Fruit fly (Drosophila melanogaster) whole organism, embryonic: Measurements from ENCODE around the gene CycA.
A peak's percentile ranks its signal among the peaks of the same experiment; 100 is the strongest.

Experiments
- Atf6 ChIP-seq: fragments of 200-800 bp; sonication (Bioruptor generic); IDR thresholded peaks from 2 replicates; pipeline ENCODE4 v1.3.6; 2022; ENCODE audit warnings: missing biosample characterization, missing genetic modification characterization
- Blimp-1 ChIP-seq: fragments of 200-800 bp; sonication (Bioruptor generic); optimal IDR thresholded peaks from 3 replicates; lab custom pipeline; 2018; ENCODE audit warnings: missing biosample characterization, missing genetic modification characterization, mild to moderate bottlenecking, moderate library complexity, missing genetic modification reagents
- CG10274 ChIP-seq: fragments of 200-800 bp; sonication (Bioruptor generic); optimal IDR thresholded peaks from 3 replicates; lab custom pipeline; 2017; ENCODE audit warnings: missing biosample characterization, mild to moderate bottlenecking, missing genetic modification characterization
- CG10979 ChIP-seq: fragments of 200-800 bp; sonication (Bioruptor generic); optimal IDR thresholded peaks from 2 replicates; lab custom pipeline; 2018; ENCODE audit warnings: missing biosample characterization, mild to moderate bottlenecking, missing genetic modification characterization, moderate library complexity
- CG11695 ChIP-seq: fragments of 200-800 bp; sonication (Bioruptor generic); IDR thresholded peaks from 3 replicates; pipeline ENCODE4 v1.3.6; 2022; ENCODE audit warnings: missing biosample characterization, missing genetic modification characterization
- CG12744 ChIP-seq: fragments of 200-800 bp; sonication (Bioruptor generic); optimal IDR thresholded peaks from 2 replicates; lab custom pipeline; 2016; ENCODE audit warnings: missing biosample characterization, missing genetic modification characterization
- CG13287 ChIP-seq: fragments of 200-800 bp; sonication (Bioruptor generic); IDR thresholded peaks from 2 replicates; pipeline ENCODE4 v1.3.6; 2022; ENCODE audit warnings: missing biosample characterization, missing genetic modification characterization; ENCODE audit not compliant: partially characterized antibody
- CG14014 ChIP-seq: fragments of 200-800 bp; sonication (Bioruptor generic); IDR thresholded peaks from 2 replicates; pipeline ENCODE4 v1.3.6; 2022; ENCODE audit warnings: missing biosample characterization, missing genetic modification characterization
- CG1647 ChIP-seq: fragments of 200-800 bp; sonication (Bioruptor generic); optimal IDR thresholded peaks from 3 replicates; lab custom pipeline; 2016; ENCODE audit warnings: missing biosample characterization, missing genetic modification characterization
- CG17802 ChIP-seq: fragments of 200-800 bp; sonication (Bioruptor generic); optimal IDR thresholded peaks from 2 replicates; lab custom pipeline; 2018; ENCODE audit warnings: missing biosample characterization, mild to moderate bottlenecking, missing genetic modification characterization, moderate library complexity
- CG31388 ChIP-seq: fragments of 200-800 bp; sonication (Bioruptor generic); optimal IDR thresholded peaks from 2 replicates; lab custom pipeline; 2016; ENCODE audit warnings: missing biosample characterization, missing genetic modification characterization
- CG4707 ChIP-seq: fragments of 200-800 bp; sonication (Bioruptor generic); optimal IDR thresholded peaks from 2 replicates; lab custom pipeline; 2018; ENCODE audit warnings: missing biosample characterization, mild to moderate bottlenecking, missing genetic modification characterization, moderate library complexity
- CG6175 ChIP-seq: fragments of 200-800 bp; sonication (Bioruptor generic); IDR thresholded peaks from 3 replicates; pipeline ENCODE4 v1.3.6; 2022; ENCODE audit warnings: missing biosample characterization, missing genetic modification characterization
- CG6254 ChIP-seq: fragments of 200-800 bp; sonication (Bioruptor generic); optimal IDR thresholded peaks from 3 replicates; lab custom pipeline; 2017; ENCODE audit warnings: mild to moderate bottlenecking, missing biosample characterization, missing genetic modification reagents, missing genetic modification characterization
- CG7839 ChIP-seq: fragments of 200-800 bp; sonication (Bioruptor generic); optimal IDR thresholded peaks from 3 replicates; lab custom pipeline; 2018; ENCODE audit warnings: missing biosample characterization, mild to moderate bottlenecking, missing genetic modification characterization, moderate library complexity
- CG7987 ChIP-seq: fragments of 200-800 bp; sonication (Bioruptor generic); optimal IDR thresholded peaks from 2 replicates; lab custom pipeline; 2018; ENCODE audit warnings: missing biosample characterization, mild to moderate bottlenecking, missing genetic modification characterization, moderate library complexity
- CG8388 ChIP-seq: fragments of 200-800 bp; sonication (Bioruptor generic); optimal IDR thresholded peaks from 2 replicates; lab custom pipeline; 2019; ENCODE audit warnings: missing biosample characterization, mild to moderate bottlenecking, missing genetic modification characterization, moderate library complexity
- CG9797 ChIP-seq: fragments of 200-800 bp; sonication (Bioruptor generic); optimal IDR thresholded peaks from 3 replicates; lab custom pipeline; 2018; ENCODE audit warnings: missing biosample characterization, mild to moderate bottlenecking, missing genetic modification characterization
- Deaf1 ChIP-seq: fragments of 200-800 bp; optimal IDR thresholded peaks from 3 replicates; lab custom pipeline; 2019; ENCODE audit warnings: missing biosample characterization, mild to moderate bottlenecking, missing genetic modification characterization, moderate library complexity
- Doc2 ChIP-seq: fragments of 200-800 bp; sonication (Bioruptor generic); IDR thresholded peaks from 2 replicates; pipeline ENCODE4 v1.3.6; 2022; ENCODE audit warnings: missing biosample characterization, missing genetic modification characterization
- Fer1 ChIP-seq: fragments of 200-800 bp; sonication (Bioruptor generic); optimal IDR thresholded peaks from 2 replicates; lab custom pipeline; 2017; ENCODE audit warnings: missing biosample characterization, mild to moderate bottlenecking, missing genetic modification characterization
- MBD-R2 ChIP-seq: fragments of 200-800 bp; sonication (Bioruptor generic); IDR thresholded peaks from 2 replicates; pipeline ENCODE4 v1.3.6; 2022; ENCODE audit warnings: missing biosample characterization, missing genetic modification characterization
- MESR4 ChIP-seq: fragments of 200-800 bp; sonication (Bioruptor generic); optimal IDR thresholded peaks from 2 replicates; lab custom pipeline; 2018; ENCODE audit warnings: missing biosample characterization, mild to moderate bottlenecking, missing genetic modification characterization, moderate library complexity
- Max ChIP-seq: fragments of 200-800 bp; sonication (Bioruptor generic); optimal IDR thresholded peaks from 2 replicates; lab custom pipeline; 2016; ENCODE audit warnings: missing biosample characterization, mild to moderate bottlenecking, missing genetic modification characterization
- Nf-YC ChIP-seq: fragments of 200-800 bp; optimal IDR thresholded peaks from 3 replicates; lab custom pipeline; 2019; ENCODE audit warnings: missing biosample characterization, mild to moderate bottlenecking, missing genetic modification characterization, moderate library complexity
- Rfx ChIP-seq: fragments of 200-800 bp; sonication (Bioruptor generic); IDR thresholded peaks from 2 replicates; pipeline ENCODE4 v1.3.6; 2022; ENCODE audit warnings: missing biosample characterization, missing genetic modification characterization
- Rx ChIP-seq: fragments of 200-800 bp; sonication (Bioruptor generic); IDR thresholded peaks from 2 replicates; pipeline ENCODE4 v1.3.6; 2022; ENCODE audit warnings: missing biosample characterization, missing genetic modification characterization
- Sry-δ ChIP-seq: fragments of 200-800 bp; sonication (Bioruptor generic); optimal IDR thresholded peaks from 2 replicates; lab custom pipeline; 2016; ENCODE audit warnings: missing biosample characterization, missing genetic modification characterization
- bsh ChIP-seq, 2 experiments: fragments of 200-800 bp; sonication (Bioruptor generic); optimal IDR thresholded peaks; 2 replicates each; lab custom pipeline; 2017 to 2018; ENCODE audit warnings: mild to moderate bottlenecking in 2 of 2, missing biosample characterization in 2 of 2, missing genetic modification characterization in 2 of 2, moderate library complexity in 1 of 2
- chm ChIP-seq: fragments of 200-800 bp; sonication (Bioruptor generic); IDR thresholded peaks from 2 replicates; pipeline ENCODE4 v1.3.6; 2022; ENCODE audit warnings: missing biosample characterization, missing genetic modification characterization
- corto ChIP-seq: fragments of 200-800 bp; sonication (Bioruptor generic); optimal IDR thresholded peaks from 2 replicates; lab custom pipeline; 2016; ENCODE audit warnings: missing biosample characterization, mild to moderate bottlenecking, missing genetic modification characterization, moderate library complexity
- disco-r ChIP-seq: fragments of 200-800 bp; sonication (Bioruptor generic); optimal IDR thresholded peaks from 2 replicates; lab custom pipeline; 2016; ENCODE audit warnings: missing biosample characterization, missing genetic modification characterization
- dm ChIP-seq: fragments of 200-800 bp; sonication (Bioruptor generic); optimal IDR thresholded peaks from 3 replicates; lab custom pipeline; 2016; ENCODE audit warnings: missing biosample characterization, missing genetic modification characterization
- dmrt99B ChIP-seq: fragments of 200-800 bp; sonication (Bioruptor generic); optimal IDR thresholded peaks from 2 replicates; lab custom pipeline; 2018; ENCODE audit warnings: missing biosample characterization, mild to moderate bottlenecking, missing genetic modification characterization, moderate library complexity
- dysf ChIP-seq: fragments of 200-800 bp; sonication (Bioruptor generic); IDR thresholded peaks from 3 replicates; pipeline ENCODE4 v1.3.6; 2022; ENCODE audit warnings: missing biosample characterization, missing genetic modification characterization
- esg ChIP-seq: fragments of 200-800 bp; sonication (Bioruptor generic); conservative IDR thresholded peaks from 2 replicates; pipeline ENCODE4 v1.3.6; 2022; ENCODE audit warnings: missing biosample characterization, missing genetic modification characterization
- ftz-f1 ChIP-seq: fragments of 200-800 bp; sonication (Bioruptor generic); optimal IDR thresholded peaks from 2 replicates; lab custom pipeline; 2016; ENCODE audit warnings: missing biosample characterization, missing genetic modification characterization
- gro ChIP-seq: fragments of 200-800 bp; sonication (Bioruptor generic); optimal IDR thresholded peaks from 2 replicates; lab custom pipeline; 2016; ENCODE audit warnings: missing biosample characterization, missing genetic modification characterization
- ham ChIP-seq: fragments of 200-800 bp; sonication (Bioruptor generic); IDR thresholded peaks from 2 replicates; pipeline ENCODE4 v1.3.6; 2022; ENCODE audit warnings: missing biosample characterization, missing genetic modification characterization
- kay ChIP-seq: fragments of 200-800 bp; sonication (Bioruptor generic); optimal IDR thresholded peaks from 2 replicates; lab custom pipeline; 2016; ENCODE audit warnings: missing biosample characterization, missing genetic modification characterization
- lbe ChIP-seq: fragments of 200-800 bp; sonication (Bioruptor generic); optimal IDR thresholded peaks from 2 replicates; lab custom pipeline; 2016; ENCODE audit warnings: missing biosample characterization, mild to moderate bottlenecking, missing genetic modification characterization
- nau ChIP-seq: fragments of 200-800 bp; sonication (Bioruptor generic); optimal IDR thresholded peaks from 3 replicates; lab custom pipeline; 2017; ENCODE audit warnings: missing biosample characterization, mild to moderate bottlenecking, missing genetic modification characterization, missing genetic modification reagents
- pan ChIP-seq, 4 experiments: fragments of >200 bp in 3 of 4; fragments of 200-800 bp in 1 of 4; sonication (Bioruptor generic) in 1 of 4; optimal IDR thresholded peaks in 3 of 4; IDR thresholded peaks in 1 of 4; 2 replicates each; pipeline versions ENCODE4 v1.3.6 to Lab custom; 2017 to 2022; ENCODE audit warnings: missing biosample characterization in 2 of 4, missing genetic modification characterization in 2 of 4, mixed read lengths in 1 of 4
- pb ChIP-seq: fragments of 200-800 bp; sonication (Bioruptor generic); optimal IDR thresholded peaks from 3 replicates; lab custom pipeline; 2016; ENCODE audit warnings: missing biosample characterization, missing genetic modification characterization
- pzg ChIP-seq: fragments of 200-800 bp; sonication (Bioruptor generic); optimal IDR thresholded peaks from 3 replicates; lab custom pipeline; 2018; ENCODE audit warnings: missing biosample characterization, mild to moderate bottlenecking, missing genetic modification characterization, moderate library complexity
- slp2 ChIP-seq: fragments of 200-800 bp; sonication (Bioruptor generic); optimal IDR thresholded peaks from 2 replicates; lab custom pipeline; 2016; ENCODE audit warnings: missing biosample characterization, missing genetic modification characterization
- sob ChIP-seq: fragments of 200-800 bp; sonication (Bioruptor generic); IDR thresholded peaks from 2 replicates; pipeline ENCODE4 v1.3.6; 2022; ENCODE audit warnings: missing biosample characterization, missing genetic modification characterization
- wek ChIP-seq: fragments of 200-800 bp; sonication (Bioruptor generic); optimal IDR thresholded peaks from 3 replicates; lab custom pipeline; 2018; ENCODE audit warnings: missing biosample characterization, mild to moderate bottlenecking, missing genetic modification characterization, moderate library complexity

CycA gene

dm6 chr3L:11819639-11820456, 13.5 kb downstream of the CycA start (continued):
- TF ChIP-seq CG11695 (GFP tag; lab: Robert Waterston, UW), result peak; percentile 53; the same call in 1 of the 3 replicates
- TF ChIP-seq Blimp-1 (GFP tag; lab: Kevin White, UChicago), result no peak
- no peak for TF ChIP-seq CG9797 (GFP tag; lab: Kevin White, UChicago)
- TF ChIP-seq kay (GFP tag; lab: Kevin White, UChicago), result peak; percentile 69
- peak; percentile 3 for TF ChIP-seq CG7987 (GFP tag; lab: Kevin White, UChicago)
- peak; percentile 27 for TF ChIP-seq Max (GFP tag; lab: Kevin White, UChicago)
- TF ChIP-seq nau (GFP tag; lab: Kevin White, UChicago), result peak; percentile 11
- no peak for TF ChIP-seq CG12744 (GFP tag; lab: Kevin White, UChicago)
- peak; percentile 55; the same call in 1 of the 2 replicates for TF ChIP-seq chm (GFP tag; lab: Robert Waterston, UW)
- TF ChIP-seq CG8388, result peak; percentile 100
- no peak for TF ChIP-seq ham
- peak; percentile 52 for TF ChIP-seq lbe (GFP tag; lab: Kevin White, UChicago)
- no peak for TF ChIP-seq CG13287 (GFP tag; lab: Robert Waterston, UW)
- TF ChIP-seq Rfx (GFP tag; lab: Robert Waterston, UW), result peak; percentile 72; the same call in 1 of the 2 replicates
- TF ChIP-seq dysf (GFP tag; lab: Robert Waterston, UW), result peak; percentile 26; the same call in 1 of the 3 replicates
- no peak for TF ChIP-seq Rx (GFP tag; lab: Robert Waterston, UW)
- TF ChIP-seq dm, result peak; percentile 54
- no peak for TF ChIP-seq ftz-f1
- no peak for TF ChIP-seq pan (optimal IDR thresholded peaks at IDR 0.05; lab: Kevin White, UChicago)
- peak in 1 of 2 experiments; percentile 74 for TF ChIP-seq pan (GFP tag; optimal IDR thresholded peaks at IDR 0.05 in 1 of 2, IDR thresholded peaks at IDR 0.05 in 1 of 2)
- TF ChIP-seq pzg (GFP tag; lab: Kevin White, UChicago), result no peak
- no peak for TF ChIP-seq CG17802 (tag; lab: Kevin White, UChicago)
- peak; percentile 70 for TF ChIP-seq Atf6 (GFP tag; lab: Robert Waterston, UW)
- peak; percentile 14 for TF ChIP-seq MESR4
- peak; percentile 40 for TF ChIP-seq MBD-R2 (GFP tag; lab: Robert Waterston, UW)
- peak; percentile 59 for TF ChIP-seq CG7839 (tag; lab: Kevin White, UChicago)
- TF ChIP-seq Nf-YC (tag; lab: Kevin White, UChicago), result no peak
- peak; percentile 3 for TF ChIP-seq CG10979 (tag; lab: Kevin White, UChicago)
- TF ChIP-seq gro (GFP tag; lab: Kevin White, UChicago), result no peak
- no peak for TF ChIP-seq CG6254 (GFP tag; lab: Kevin White, UChicago)
- TF ChIP-seq CG14014 (GFP tag; lab: Robert Waterston, UW), result peak; percentile 62; the same call in 1 of the 2 replicates
- TF ChIP-seq CG31388, result no peak
- TF ChIP-seq bsh (GFP tag; optimal IDR thresholded peaks at IDR 0.05; lab: Kevin White, UChicago), result peak; percentile 34 to 42
- TF ChIP-seq Sry-δ (GFP tag; lab: Kevin White, UChicago), result no peak
- no peak for TF ChIP-seq Fer1 (GFP tag; lab: Kevin White, UChicago)
- no peak for TF ChIP-seq CG10274 (GFP tag; lab: Kevin White, UChicago)
- no peak for TF ChIP-seq Deaf1
- no peak for TF ChIP-seq pb (GFP tag; lab: Kevin White, UChicago)
- TF ChIP-seq esg (GFP tag; lab: Robert Waterston, UW), result no peak
- TF ChIP-seq dmrt99B, result no peak
- TF ChIP-seq CG4707 (GFP tag; lab: Kevin White, UChicago), result no peak
- TF ChIP-seq Doc2 (GFP tag; lab: Robert Waterston, UW), result no peak
- peak; percentile 18 for TF ChIP-seq wek
- no peak for TF ChIP-seq CG1647 (GFP tag; lab: Kevin White, UChicago)
- TF ChIP-seq slp2 (GFP tag; lab: Kevin White, UChicago), result no peak
- TF ChIP-seq sob, result peak; percentile 63
- TF ChIP-seq CG6175 (GFP tag; lab: Robert Waterston, UW), result no peak
- no peak for TF ChIP-seq disco-r (GFP tag; lab: Kevin White, UChicago)
- TF ChIP-seq corto (GFP tag; lab: Kevin White, UChicago), result peak; percentile 14
